Fruit fly (Drosophila melanogaster) whole organism, embryonic: ENCODE data around the gene sra.

Experiments
- CG2199 ChIP-seq: fragments of 200-800 bp; sonication (Bioruptor generic); IDR thresholded peaks from 3 replicates; pipeline ENCODE4 v1.3.6; 2022; ENCODE audit warnings: missing biosample characterization, missing genetic modification characterization
- bab2 ChIP-seq: fragments of 200-800 bp; sonication (Bioruptor generic); optimal IDR thresholded peaks from 2 replicates; lab custom pipeline; 2016; ENCODE audit warnings: missing biosample characterization, missing genetic modification characterization
- pan ChIP-seq, 4 experiments: fragments of >200 bp in 3 of 4; fragments of 200-800 bp in 1 of 4; sonication (Bioruptor generic) in 1 of 4; optimal IDR thresholded peaks in 3 of 4; IDR thresholded peaks in 1 of 4; 2 replicates each; pipeline versions ENCODE4 v1.3.6 to Lab custom; 2017 to 2022; ENCODE audit warnings: missing biosample characterization in 2 of 4, missing genetic modification characterization in 2 of 4, mixed read lengths in 1 of 4

dm6 chr3R:16173500-16173899 lies 13.3 kb upstream of the sra start:
- no peak for TF ChIP-seq bab2
- no peak for TF ChIP-seq pan (optimal IDR thresholded peaks at IDR 0.05; lab: Kevin White, UChicago)
- no peak for TF ChIP-seq pan (GFP tag; optimal IDR thresholded peaks at IDR 0.05 in 1 of 2, IDR thresholded peaks at IDR 0.05 in 1 of 2)
- TF ChIP-seq CG2199 (GFP tag; lab: Robert Waterston, UW), result no peak
